Worm (Caenorhabditis elegans): Measurements from ENCODE around the gene C04F5.2.

C04F5.2 gene

DNA sequence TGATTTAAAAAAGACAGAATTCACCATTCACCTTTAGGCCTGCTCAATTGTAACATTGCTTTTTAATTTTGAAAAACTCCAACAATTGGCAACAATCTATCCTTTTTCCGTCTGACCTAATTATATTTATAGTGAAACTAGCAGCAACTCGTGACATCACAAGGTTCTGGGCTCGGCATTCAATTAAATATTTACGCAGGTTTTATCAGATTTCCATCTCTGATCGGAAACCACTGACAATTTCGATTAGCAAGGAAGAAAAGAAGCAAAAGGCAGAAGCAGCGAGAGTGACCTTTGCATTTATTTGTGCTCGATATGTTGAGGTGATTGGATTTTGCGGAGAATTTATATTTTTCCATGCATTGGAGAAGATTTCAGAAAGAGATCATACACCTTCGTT, 6.5 kb downstream of the C04F5.2 start:
- TF ChIP-seq unc-62 (GFP tag; optimal IDR thresholded peaks at IDR 0.05) = no peak

- TF ChIP-seq unc-62 (GFP tag; optimal IDR thresholded peaks at IDR 0.05) = no peak
Measured at ce11 chrV:5089497-5090134, 7.3 kb downstream of the C04F5.2 start, which contains the start of gene glb-32. glb-32 (minus strand) TSS chrV:5089547.

- TF ChIP-seq unc-62 (GFP tag; optimal IDR thresholded peaks at IDR 0.05) = no peak
Measured at ce11 chrV:5088311-5088710, 8.6 kb downstream of the C04F5.2 start.

DNA sequence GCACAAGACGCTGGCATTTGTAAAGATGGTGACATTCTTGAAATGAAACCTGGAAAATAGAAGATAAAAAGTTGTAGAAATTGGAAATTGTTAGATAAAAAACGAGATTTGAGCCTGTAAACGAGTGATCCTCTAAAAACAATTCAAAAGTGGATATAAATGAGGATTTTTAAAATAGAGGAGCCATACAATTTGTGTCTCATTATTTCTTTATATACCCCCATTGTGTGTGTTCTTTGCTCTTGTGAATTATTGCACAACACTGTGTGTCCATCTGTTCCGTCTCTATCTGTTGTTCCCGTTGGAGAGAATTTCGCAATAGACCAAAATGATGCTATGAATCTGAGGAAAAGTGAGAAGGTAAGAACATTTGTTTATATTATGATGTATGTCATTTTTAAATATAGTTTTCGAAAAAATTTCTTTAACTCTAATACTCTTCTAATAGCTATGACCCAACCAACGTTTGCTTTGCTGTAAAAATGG, 10.0 kb downstream of the C04F5.2 start, which contains the start of gene Y58A7A.5:
Gene Y58A7A.5, minus strand, starts transcription at position 51 of the 486 bp plus-strand sequence.
- no peak for TF ChIP-seq unc-62 (GFP tag; optimal IDR thresholded peaks at IDR 0.05)

DNA sequence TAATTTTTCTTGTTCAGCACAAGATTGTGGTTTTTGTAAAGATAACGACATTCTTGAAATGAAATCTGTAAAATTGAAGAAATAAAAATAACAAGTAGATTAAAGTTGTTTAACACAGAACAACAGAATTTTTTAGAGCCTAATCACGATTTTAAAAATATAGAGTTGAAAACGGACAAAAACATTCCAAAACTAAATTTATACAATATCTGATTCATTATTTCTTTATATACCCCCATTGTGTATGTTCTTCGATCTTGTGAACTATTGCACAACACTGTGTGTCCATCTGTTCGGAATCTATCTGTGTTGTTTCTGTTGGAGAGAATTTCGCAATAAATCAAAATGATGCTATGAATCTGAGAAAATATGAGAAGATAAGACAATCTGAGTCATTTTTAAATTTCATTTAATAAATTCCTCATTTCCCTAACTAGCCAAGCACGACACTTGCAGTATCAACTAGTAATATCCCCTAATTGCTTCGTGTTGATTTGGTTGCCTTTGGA, 11.9 kb downstream of the C04F5.2 start, which contains the start of gene Y58A7A.4:
Gene Y58A7A.4, minus strand, starts transcription at position 51 of the 509 bp plus-strand sequence.
- no peak for TF ChIP-seq unc-62 (GFP tag; optimal IDR thresholded peaks at IDR 0.05)

DNA sequence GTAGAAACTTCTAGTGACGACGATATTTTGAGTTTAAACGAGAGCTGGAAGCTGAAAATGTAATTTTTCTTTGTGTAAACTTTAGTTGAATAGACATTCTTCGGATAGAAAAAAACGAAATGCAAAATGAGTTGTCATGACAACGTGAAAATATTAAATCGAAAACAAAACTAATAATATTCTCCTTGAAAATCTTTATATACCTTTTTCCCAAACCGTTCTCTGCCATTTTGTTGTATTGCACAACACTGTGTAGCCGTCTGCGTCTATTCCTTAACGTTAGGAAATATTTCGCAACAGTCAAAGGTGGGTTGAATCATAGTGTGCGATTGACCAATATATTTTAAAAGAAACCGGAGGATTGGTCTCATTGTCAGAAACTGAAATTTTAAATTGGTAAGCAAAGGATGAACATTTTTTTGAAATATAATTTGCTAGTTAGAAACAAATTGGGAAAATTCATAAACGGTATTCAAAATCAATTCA, 16.0 kb downstream of the C04F5.2 start, which contains the start of gene Y58A7A.3:
Gene Y58A7A.3, minus strand, starts transcription at position 51 of the 486 bp plus-strand sequence.
- TF ChIP-seq unc-62 (GFP tag; optimal IDR thresholded peaks at IDR 0.05) = no peak

DNA sequence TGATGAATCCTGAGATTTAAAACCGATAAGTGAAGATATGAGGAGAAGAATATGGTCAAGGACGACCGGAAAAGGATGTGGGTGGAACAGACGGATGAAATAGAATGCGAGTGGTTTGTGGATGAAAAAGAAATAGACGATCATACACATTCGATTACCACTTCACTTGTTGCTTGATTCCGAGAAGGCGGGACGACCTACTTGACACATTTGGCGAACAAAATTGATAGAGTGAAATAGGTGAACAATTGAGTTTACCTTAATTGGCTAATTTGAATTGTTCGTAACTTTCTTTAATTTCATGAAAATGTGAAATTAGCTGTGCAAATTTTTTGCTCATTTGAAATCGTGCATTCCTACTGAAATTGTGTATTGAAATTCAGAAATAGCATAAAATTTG, 24.9 kb downstream of the C04F5.2 start, which contains the start of gene Y58A7A.2:
Gene Y58A7A.2, minus strand, starts transcription at position 101 of the 400 bp plus-strand sequence.
- no peak for TF ChIP-seq unc-62 (GFP tag; optimal IDR thresholded peaks at IDR 0.05)

ce11 chrV:5069440-5069839, 27.5 kb downstream of the C04F5.2 start, which contains the start of gene Y58A7A.1:
Y58A7A.1 (minus strand) TSS chrV:5069540.
- TF ChIP-seq unc-62 (GFP tag; optimal IDR thresholded peaks at IDR 0.05) = no peak

ce11 chrV:5067390-5067789, 29.5 kb downstream of the C04F5.2 start:
- TF ChIP-seq unc-62 (GFP tag; optimal IDR thresholded peaks at IDR 0.05) = no peak

DNA sequence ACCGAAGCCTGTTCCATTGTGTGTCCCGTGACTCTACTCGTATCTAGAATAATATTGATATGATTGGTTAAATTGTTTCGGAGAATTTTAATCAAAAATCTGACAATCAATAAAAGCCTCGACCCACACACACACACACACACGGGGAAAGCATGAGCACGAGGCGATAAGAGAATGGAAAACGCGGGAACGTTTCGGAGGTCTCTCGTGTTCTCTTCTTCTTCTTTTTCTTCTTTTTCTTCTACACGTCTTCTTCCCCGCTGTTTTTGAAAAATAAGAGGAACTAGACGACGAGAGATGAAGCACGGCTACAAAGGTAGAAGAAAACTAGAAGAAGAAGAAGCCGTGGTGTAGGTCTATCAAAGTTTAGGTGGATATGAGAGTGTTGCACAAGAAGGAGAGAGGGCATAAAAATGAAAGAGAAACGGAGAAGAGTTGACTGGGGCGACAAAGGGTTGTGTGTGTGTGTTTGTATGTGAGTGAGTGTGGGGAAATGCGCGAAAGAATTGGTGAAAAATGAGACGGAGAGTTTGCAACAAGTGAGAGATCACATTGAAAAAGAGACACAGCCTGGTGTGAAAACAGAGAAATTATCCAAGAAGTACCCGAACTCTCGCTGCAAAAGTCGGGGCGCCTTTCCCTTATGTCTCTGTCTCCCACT, 32.0 kb downstream of the C04F5.2 start, which contains the start of gene mlk-1:
Gene mlk-1, minus strand, starts transcription at position 51 of the 661 bp plus-strand sequence.
- no peak for TF ChIP-seq unc-62 (GFP tag; optimal IDR thresholded peaks at IDR 0.05)

- no peak for TF ChIP-seq unc-62 (GFP tag; optimal IDR thresholded peaks at IDR 0.05)
Measured at ce11 chrV:5053335-5053734, 43.6 kb downstream of the C04F5.2 start, which contains the start of gene cwp-4. cwp-4 (plus strand) TSS chrV:5053635.

- no peak for TF ChIP-seq unc-62 (GFP tag; optimal IDR thresholded peaks at IDR 0.05)
Measured at ce11 chrV:5052233-5052632, 44.7 kb downstream of the C04F5.2 start, which contains the start of gene K11D12.12. K11D12.12 (plus strand) TSS chrV:5052261.

- TF ChIP-seq unc-62 (GFP tag; optimal IDR thresholded peaks at IDR 0.05) = no peak
Measured at ce11 chrV:5050073-5050599, 46.8 kb downstream of the C04F5.2 start.

DNA sequence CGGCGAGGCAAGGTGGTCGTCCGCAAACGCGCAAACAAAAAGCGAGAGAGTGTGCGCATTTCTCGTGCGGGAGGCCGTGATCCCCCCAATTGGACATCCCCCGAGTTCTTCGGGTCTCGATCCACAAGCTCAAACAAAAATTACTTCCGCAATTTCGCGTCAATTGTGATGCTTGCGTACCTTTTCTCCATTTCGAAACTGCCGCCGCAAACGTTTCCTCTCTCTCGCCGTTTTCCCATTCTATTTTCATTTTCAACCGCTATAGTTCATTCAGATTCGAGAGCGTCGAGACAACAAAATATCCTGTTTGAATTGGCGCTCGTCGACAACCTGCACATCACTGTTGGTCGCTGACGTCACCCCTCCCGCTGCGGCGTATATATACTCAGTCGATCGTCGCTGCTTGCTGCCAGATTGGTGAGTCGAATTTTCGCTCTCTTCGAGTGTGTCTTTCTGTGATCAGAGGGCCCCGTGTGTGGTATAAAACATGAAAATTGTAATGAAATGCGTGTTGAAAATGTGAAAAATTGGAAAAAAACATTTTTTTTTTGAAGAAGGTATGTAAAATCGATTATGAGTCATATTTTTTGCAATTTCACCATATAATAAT, 47.5 kb downstream of the C04F5.2 start, which contains the start of the genes pqn-51 and K11D12.14:
Gene pqn-51, plus strand, starts transcription at position 275 of the 610 bp plus-strand sequence.
Gene K11D12.14, plus strand, starts transcription at position 304 of the 610 bp plus-strand sequence.
- no peak for TF ChIP-seq unc-62 (GFP tag; optimal IDR thresholded peaks at IDR 0.05)

- TF ChIP-seq unc-62 (GFP tag; optimal IDR thresholded peaks at IDR 0.05) = no peak
Measured at ce11 chrV:5046558-5046957, 50.4 kb downstream of the C04F5.2 start.

All from whole organism, dauer.